Worm (Caenorhabditis elegans) whole organism, midembryonic: Measurements from ENCODE around the gene C10A4.1.

ENCODE experiments used
- T22C8.4 ChIP-seq: fragments of 200-800 bp; sonication (Bioruptor generic); IDR thresholded peaks from 2 replicates; pipeline ENCODE4 v1.3.6; 2022; ENCODE audit warnings: missing genetic modification characterization, missing compliant biosample characterization
- cog-1 ChIP-seq: sonication (generic microtip); optimal IDR thresholded peaks from 2 replicates; lab custom pipeline; 2016; ENCODE audit warnings: missing genetic modification characterization, missing compliant biosample characterization
- flt-1 ChIP-seq: fragments of 200-800 bp; sonication (Bioruptor generic); IDR thresholded peaks from 2 replicates; pipeline ENCODE4 v1.3.6; 2022; ENCODE audit warnings: missing genetic modification characterization, missing compliant biosample characterization
- klf-2 ChIP-seq: fragments of 200-800 bp; sonication (Bioruptor generic); conservative IDR thresholded peaks from 2 replicates; pipeline ENCODE4 v1.3.6; 2022; ENCODE audit warnings: missing genetic modification reagents, missing genetic modification characterization, missing compliant biosample characterization
- med-1 ChIP-seq: sonication (generic microtip); optimal IDR thresholded peaks from 2 replicates; lab custom pipeline; 2017; ENCODE audit warnings: missing genetic modification characterization, mild to moderate bottlenecking, missing compliant biosample characterization, antibody characterized with exemption, missing genetic modification reagents; ENCODE audit not compliant: insufficient read depth
- ref-1 ChIP-seq: fragments of 200-800 bp; sonication (Bioruptor generic); conservative IDR thresholded peaks from 2 replicates; pipeline ENCODE4 v1.3.6; 2022; ENCODE audit warnings: missing genetic modification reagents, missing genetic modification characterization, missing compliant biosample characterization
- tab-1 ChIP-seq: fragments of 200-800 bp; sonication (Bioruptor generic); IDR thresholded peaks from 2 replicates; pipeline ENCODE4 v1.3.6; 2022; ENCODE audit warnings: missing genetic modification characterization, missing compliant biosample characterization
- ztf-23 ChIP-seq: fragments of 200-800 bp; sonication (Bioruptor generic); IDR thresholded peaks from 2 replicates; pipeline ENCODE4 v1.3.6; 2022; ENCODE audit warnings: missing genetic modification reagents, missing genetic modification characterization, missing compliant biosample characterization
- ztf-29 ChIP-seq: fragments of 200-800 bp; sonication (Bioruptor generic); IDR thresholded peaks from 2 replicates; pipeline ENCODE4 v1.3.6; 2022; ENCODE audit warnings: missing genetic modification reagents, missing genetic modification characterization, missing compliant biosample characterization

DNA sequence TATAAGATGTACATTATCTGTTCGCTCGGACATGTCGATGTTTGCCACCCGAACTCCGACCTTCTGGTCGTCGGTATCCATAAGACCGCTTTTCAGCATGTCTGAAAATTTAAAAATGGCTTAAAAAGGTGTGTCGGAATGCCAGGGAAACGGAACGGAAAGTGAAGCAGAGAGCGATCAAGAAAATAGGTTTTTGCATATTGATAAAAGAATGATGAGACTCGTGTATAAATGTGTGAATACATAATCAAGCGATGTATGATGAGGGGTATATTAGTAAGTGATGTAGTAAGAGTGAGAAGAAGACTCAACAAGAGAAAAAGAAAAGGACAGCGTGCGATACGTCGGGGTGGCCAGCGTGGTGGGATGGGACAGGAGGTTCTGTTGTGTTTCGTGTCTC, 26.3 kb downstream of the C10A4.1 start, which contains the start of gene acl-12:
- TF ChIP-seq T22C8.4 (GFP tag; lab: Robert Waterston, UW) (no peak), cog-1 (no peak), flt-1 (no peak), ztf-29 (GFP tag; lab: Robert Waterston, UW) (no peak), ztf-23 (GFP tag; lab: Robert Waterston, UW) (no peak), ref-1 (GFP tag; lab: Robert Waterston, UW) (no peak), tab-1 (GFP tag; lab: Robert Waterston, UW) (no peak), med-1 (GFP tag; lab: Kevin White, UChicago) (no peak), klf-2 (no peak)
